Fruit fly (Drosophila melanogaster): ENCODE measurements around the gene Meltrin.

Gene Meltrin

DNA sequence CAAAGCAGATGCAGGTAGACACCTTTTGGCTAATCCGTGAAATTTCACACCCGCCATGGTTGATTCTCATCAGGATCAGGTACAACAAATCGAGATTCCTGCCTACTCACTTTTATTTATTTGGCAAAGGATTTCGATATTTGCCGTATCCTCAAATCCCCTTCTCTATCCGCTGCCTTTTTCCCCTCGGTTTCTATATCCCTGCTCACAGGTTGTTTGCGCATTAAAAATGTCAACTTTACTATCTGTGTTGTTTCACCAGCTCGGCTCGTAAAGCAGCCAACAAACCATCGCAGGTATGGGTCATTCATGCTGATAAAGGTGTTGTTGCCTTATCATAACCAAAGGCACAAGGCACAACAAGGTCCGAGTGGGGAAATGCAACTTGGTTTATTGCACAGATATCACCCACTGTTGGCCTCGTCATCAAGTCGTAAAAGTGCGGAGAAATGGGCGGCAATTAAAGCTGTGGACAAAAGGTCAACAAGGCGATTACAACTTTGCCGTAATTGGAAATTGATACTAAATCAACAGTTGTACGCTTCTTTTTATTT is 16.9 kb downstream of the Meltrin start:
- TF ChIP-seq Abd-B (GFP tag; optimal IDR thresholded peaks at IDR 0.05) (no peak), CG9705 (GFP tag; optimal IDR thresholded peaks at IDR 0.05) (no peak), fru (GFP tag; optimal IDR thresholded peaks at IDR 0.05) (peak; percentile 14), Mio (GFP tag; optimal IDR thresholded peaks at IDR 0.05) (no peak), lola (GFP tag; optimal IDR thresholded peaks at IDR 0.05) (no peak), Hr78 (GFP tag; optimal IDR thresholded peaks at IDR 0.05) (no peak), foxo (GFP tag; optimal IDR thresholded peaks at IDR 0.05) (no peak), woc (GFP tag; optimal IDR thresholded peaks at IDR 0.05) (no peak), CrebA (GFP tag; optimal IDR thresholded peaks at IDR 0.05; ENCODE audit: borderline replicate concordance) (peak; percentile 29), Sp1 (GFP tag; optimal IDR thresholded peaks at IDR 0.05) (peak; percentile 47), sv (GFP tag; optimal IDR thresholded peaks at IDR 0.05) (no peak), brk (GFP tag; optimal IDR thresholded peaks at IDR 0.05) (no peak), pan (optimal IDR thresholded peaks at IDR 0.05) (no peak), tai (GFP tag; optimal IDR thresholded peaks at IDR 0.05) (no peak), psq (GFP tag; optimal IDR thresholded peaks at IDR 0.05) (no peak), sage (GFP tag; optimal IDR thresholded peaks at IDR 0.05) (no peak), Dfd (GFP tag; optimal IDR thresholded peaks at IDR 0.05) (no peak), Dif (GFP tag; optimal IDR thresholded peaks at IDR 0.05; ENCODE audit: partially characterized antibody) (no peak), dmrt93B (GFP tag; optimal IDR thresholded peaks at IDR 0.05) (no peak), Hr83 (GFP tag; optimal IDR thresholded peaks at IDR 0.05; ENCODE audit: poor library complexity, severe bottlenecking) (peak; percentile 43), br (GFP tag; optimal IDR thresholded peaks at IDR 0.05) (peak; percentile 17), HLH106 (tag; optimal IDR thresholded peaks at IDR 0.05) (peak; percentile 10), N (GFP tag; optimal IDR thresholded peaks at IDR 0.05) (no peak), jim (GFP tag; optimal IDR thresholded peaks at IDR 0.05) (no peak), OdsH (GFP tag; optimal IDR thresholded peaks at IDR 0.05) (peak; percentile 13), Rel (GFP tag; optimal IDR thresholded peaks at IDR 0.05) (no peak), Rel (tag; optimal IDR thresholded peaks at IDR 0.05) (peak; percentile 20), dsf (GFP tag; optimal IDR thresholded peaks at IDR 0.05; ENCODE audit: borderline replicate concordance) (no peak), ey (GFP tag; optimal IDR thresholded peaks at IDR 0.05) (no peak), CG32264 (GFP tag; optimal IDR thresholded peaks at IDR 0.05) (no peak), Myc (optimal IDR thresholded peaks at IDR 0.05) (no peak), Jra (GFP tag; optimal IDR thresholded peaks at IDR 0.05) (no peak), dl (GFP tag; optimal IDR thresholded peaks at IDR 0.05; ENCODE audit: insufficient read depth in 1 of 2, partially characterized antibody in 2 of 2) (no peak), Hnf4 (GFP tag; optimal IDR thresholded peaks at IDR 0.05) (no peak), GATAd (GFP tag; optimal IDR thresholded peaks at IDR 0.05) (no peak), usp (GFP tag; optimal IDR thresholded peaks at IDR 0.05) (no peak), Vsx2 (GFP tag; optimal IDR thresholded peaks at IDR 0.05; ENCODE audit: partially characterized antibody) (no peak), rgr (GFP tag; optimal IDR thresholded peaks at IDR 0.05) (peak; percentile 29), h (GFP tag; optimal IDR thresholded peaks at IDR 0.05) (peak; percentile 48)

DNA sequence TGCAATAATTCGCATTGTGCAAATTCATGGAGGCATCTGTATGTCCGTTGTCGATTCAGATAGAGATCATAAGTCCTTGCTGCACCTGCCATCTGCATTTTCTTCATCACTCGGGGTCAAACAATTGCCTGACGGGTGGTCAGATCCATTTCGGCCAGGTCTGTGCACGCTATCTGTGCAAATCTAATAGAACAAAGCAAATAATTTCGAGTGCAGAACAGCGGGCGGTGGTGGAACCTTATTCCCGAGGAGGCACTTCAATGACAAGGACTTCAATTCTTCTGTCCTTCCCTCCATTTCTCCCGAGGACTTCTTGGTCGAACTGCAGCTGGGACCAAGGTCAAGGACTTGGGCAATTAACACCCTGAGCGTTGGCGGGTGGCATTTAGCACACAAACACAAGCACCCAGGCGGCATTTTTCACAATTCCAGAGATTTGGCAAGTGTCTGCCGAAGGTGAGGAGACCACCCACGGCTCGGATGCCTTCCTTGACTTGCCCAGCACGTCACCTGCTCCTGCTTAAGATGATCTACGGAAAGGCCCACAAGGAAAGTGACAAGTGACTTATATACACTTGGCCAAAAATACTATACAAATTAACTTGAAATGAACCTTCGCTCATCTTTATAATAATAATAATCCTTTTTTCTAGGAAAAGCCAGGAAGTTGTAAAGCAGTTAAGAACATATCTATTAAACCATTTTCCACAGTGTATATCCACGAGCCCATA is 17.5 kb downstream of the Meltrin start:
- TF ChIP-seq Sp1 (GFP tag; optimal IDR thresholded peaks at IDR 0.05): no peak

DNA sequence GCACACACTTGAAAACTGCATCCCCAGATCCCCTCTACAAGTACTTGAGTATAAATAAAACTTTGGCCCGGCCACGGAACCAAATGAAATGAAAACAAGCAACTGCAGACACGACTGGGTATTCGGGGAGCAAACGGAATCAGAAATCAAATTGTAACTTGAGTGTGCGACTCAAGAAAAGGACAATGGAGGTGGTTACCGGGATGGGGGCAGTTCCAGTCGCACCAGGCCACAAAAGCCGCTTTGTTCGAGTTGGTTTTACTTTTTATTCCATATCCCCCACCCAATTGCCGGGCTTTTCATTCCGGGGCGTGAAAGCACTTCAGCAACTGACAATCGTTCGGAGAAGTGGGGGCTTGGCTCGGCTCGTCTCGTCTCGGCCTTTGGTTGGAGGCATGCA is 19.3 kb downstream of the Meltrin start:
- TF ChIP-seq Hr78 (GFP tag; optimal IDR thresholded peaks at IDR 0.05) (no peak), Rel (GFP tag; optimal IDR thresholded peaks at IDR 0.05) (peak; percentile 2), Rel (tag; optimal IDR thresholded peaks at IDR 0.05) (no peak)
